Worm (Caenorhabditis elegans): Measurements from ENCODE around the gene C09B8.3.

C09B8.3 gene

ce11 chrX:6024977-6025376 lies 14.5 kb upstream of the C09B8.3 start:
- TF ChIP-seq lim-6 (tag; optimal IDR thresholded peaks at IDR 0.05), result no peak
- no peak for TF ChIP-seq unc-55 (GFP tag; optimal IDR thresholded peaks at IDR 0.05)
- no peak for TF ChIP-seq odd-2 (tag; optimal IDR thresholded peaks at IDR 0.05)
- TF ChIP-seq fkh-10 (GFP tag; optimal IDR thresholded peaks at IDR 0.05), result no peak
- TF ChIP-seq gmeb-2 (tag; optimal IDR thresholded peaks at IDR 0.05), result no peak
- TF ChIP-seq pha-4 (tag; optimal IDR thresholded peaks at IDR 0.05), result no peak
- TF ChIP-seq pros-1 (tag; optimal IDR thresholded peaks at IDR 0.05), result no peak
- TF ChIP-seq ceh-45 (GFP tag; IDR thresholded peaks at IDR 0.05), result no peak
- TF ChIP-seq unc-86 (tag; optimal IDR thresholded peaks at IDR 0.05), result no peak

ce11 chrX:6022469-6022868 lies 12.0 kb upstream of the C09B8.3 start, which contains the start of gene lelo-3:
Gene lelo-3 (minus strand): TSS chrX:6022569.
- TF ChIP-seq gmeb-2 (tag; optimal IDR thresholded peaks at IDR 0.05) (no peak), dmd-4 (tag; optimal IDR thresholded peaks at IDR 0.05; ENCODE audit: borderline replicate concordance) (no peak), T23F11.4 (GFP tag; optimal IDR thresholded peaks at IDR 0.05) (no peak), ceh-30 (tag; optimal IDR thresholded peaks at IDR 0.05) (no peak), zip-5 (tag; optimal IDR thresholded peaks at IDR 0.05) (no peak), hlh-6 (tag; optimal IDR thresholded peaks at IDR 0.05) (no peak), ahr-1 (tag; optimal IDR thresholded peaks at IDR 0.05) (no peak), ceh-22 (tag; optimal IDR thresholded peaks at IDR 0.05) (no peak), pag-3 (tag; optimal IDR thresholded peaks at IDR 0.05; ENCODE audit: borderline replicate concordance) (no peak), pqm-1 (tag; optimal IDR thresholded peaks at IDR 0.05) (no peak), pax-1 (tag; optimal IDR thresholded peaks at IDR 0.05) (no peak), sox-2 (GFP tag; IDR thresholded peaks at IDR 0.05) (no peak), unc-42 (tag; optimal IDR thresholded peaks at IDR 0.05) (no peak), ceh-2 (tag; optimal IDR thresholded peaks at IDR 0.05) (no peak), rnt-1 (tag; optimal IDR thresholded peaks at IDR 0.05) (no peak), nfya-1 (tag; optimal IDR thresholded peaks at IDR 0.05) (no peak), Y22D7AL.16 (tag; optimal IDR thresholded peaks at IDR 0.05) (no peak), odd-2 (tag; optimal IDR thresholded peaks at IDR 0.05) (no peak), ceh-24 (tag; optimal IDR thresholded peaks at IDR 0.05) (no peak)

- TF ChIP-seq pqm-1 (tag; optimal IDR thresholded peaks at IDR 0.05) (no peak), dmd-4 (tag; optimal IDR thresholded peaks at IDR 0.05; ENCODE audit: borderline replicate concordance) (no peak), gmeb-2 (tag; optimal IDR thresholded peaks at IDR 0.05) (no peak), madf-2 (tag; optimal IDR thresholded peaks at IDR 0.05) (no peak), npax-4 (tag; optimal IDR thresholded peaks at IDR 0.05) (no peak), mec-3 (tag; optimal IDR thresholded peaks at IDR 0.05; ENCODE audit: borderline replicate concordance) (no peak), che-1 (tag; optimal IDR thresholded peaks at IDR 0.05) (no peak), hlh-30 (tag; optimal IDR thresholded peaks at IDR 0.05; ENCODE audit: insufficient read depth) (no peak), sox-4 (tag; optimal IDR thresholded peaks at IDR 0.05) (no peak), ceh-14 (tag; optimal IDR thresholded peaks at IDR 0.05) (no peak), ceh-18 (tag; optimal IDR thresholded peaks at IDR 0.05) (no peak), ceh-22 (tag; optimal IDR thresholded peaks at IDR 0.05) (no peak), ceh-2 (tag; optimal IDR thresholded peaks at IDR 0.05) (no peak), ets-4 (tag; optimal IDR thresholded peaks at IDR 0.05) (no peak), sdc-2 (tag; optimal IDR thresholded peaks at IDR 0.05) (no peak), odd-2 (tag; optimal IDR thresholded peaks at IDR 0.05) (no peak), F13H6.1 (tag; optimal IDR thresholded peaks at IDR 0.05) (no peak), fax-1 (tag; optimal IDR thresholded peaks at IDR 0.05) (no peak), T23F11.4 (GFP tag; optimal IDR thresholded peaks at IDR 0.05) (no peak), fkh-10 (GFP tag; optimal IDR thresholded peaks at IDR 0.05) (no peak)
These were observed 10.3 kb upstream of the C09B8.3 start for ce11 chrX:6020782-6021181.

Measured in whole organism, late embryonic.